Worm (Caenorhabditis elegans) whole organism, mixed stage, embryonic: Measurements from ENCODE around the gene nhr-31.

Source experiments
- bed-3 ChIP-seq: fragments of 200-800 bp; sonication (Bioruptor generic); optimal IDR thresholded peaks from 3 replicates; lab custom pipeline; 2018; ENCODE audit warnings: mild to moderate bottlenecking, missing genetic modification characterization, moderate library complexity, missing compliant biosample characterization
- blmp-1 ChIP-seq: fragments of 150-350 bp; optimal IDR thresholded peaks from 2 replicates; lab custom pipeline; 2014; ENCODE audit warnings: missing biosample characterization, missing genetic modification characterization
- ces-1 ChIP-seq: fragments of 150-350 bp; optimal IDR thresholded peaks from 2 replicates; lab custom pipeline; 2014; ENCODE audit warnings: missing biosample characterization, missing genetic modification reagents, missing genetic modification characterization
- ham-2 ChIP-seq: fragments of 200-800 bp; sonication (Bioruptor generic); optimal IDR thresholded peaks from 2 replicates; lab custom pipeline; 2018; ENCODE audit warnings: mild to moderate bottlenecking, missing genetic modification characterization, missing compliant biosample characterization
- lsy-2 ChIP-seq: fragments of 150-350 bp; optimal IDR thresholded peaks from 2 replicates; lab custom pipeline; 2014; ENCODE audit warnings: missing biosample characterization, missing genetic modification characterization
- nhr-12 ChIP-seq: fragments of 150-350 bp; optimal IDR thresholded peaks from 2 replicates; lab custom pipeline; 2014; ENCODE audit warnings: missing biosample characterization, missing genetic modification characterization
- nhr-237 ChIP-seq: fragments of 150-350 bp; optimal IDR thresholded peaks from 2 replicates; lab custom pipeline; 2014; ENCODE audit warnings: missing biosample characterization, missing genetic modification characterization
- unc-62 ChIP-seq: fragments of 150-350 bp; optimal IDR thresholded peaks from 2 replicates; lab custom pipeline; 2014; ENCODE audit warnings: missing biosample characterization, missing genetic modification reagents, missing genetic modification characterization

- TF ChIP-seq ham-2 (GFP tag; lab: Kevin White, UChicago) (no peak), nhr-237 (tag; lab: Kevin White, UChicago) (no peak), bed-3 (no peak), lsy-2 (tag; lab: Kevin White, UChicago) (no peak), blmp-1 (tag; lab: Kevin White, UChicago) (no peak), unc-62 (GFP tag; lab: Kevin White, UChicago) (no peak), ces-1 (GFP tag; lab: Kevin White, UChicago) (no peak), nhr-12 (no peak)
Observed at ce11 chrIV:8007549-8007948, 21.8 kb downstream of the nhr-31 start.
